Worm (Caenorhabditis elegans) whole organism, early embryonic: ENCODE results near the gene ecps-2.

Experiments
- ceh-36 ChIP-seq: sonication (generic microtip); optimal IDR thresholded peaks from 2 replicates; lab custom pipeline; 2016; ENCODE audit warnings: missing genetic modification characterization, inconsistent platforms, missing compliant biosample characterization
- tbx-11 ChIP-seq: fragments of 200-800 bp; sonication (Bioruptor generic); IDR thresholded peaks from 2 replicates; pipeline ENCODE4 v1.3.6; 2022; ENCODE audit warnings: missing genetic modification characterization, missing compliant biosample characterization
- tbx-37 ChIP-seq: fragments of 200-800 bp; sonication (Bioruptor generic); conservative IDR thresholded peaks from 2 replicates; pipeline ENCODE4 v1.3.6; 2022; ENCODE audit warnings: missing genetic modification reagents, missing genetic modification characterization, missing compliant biosample characterization

DNA sequence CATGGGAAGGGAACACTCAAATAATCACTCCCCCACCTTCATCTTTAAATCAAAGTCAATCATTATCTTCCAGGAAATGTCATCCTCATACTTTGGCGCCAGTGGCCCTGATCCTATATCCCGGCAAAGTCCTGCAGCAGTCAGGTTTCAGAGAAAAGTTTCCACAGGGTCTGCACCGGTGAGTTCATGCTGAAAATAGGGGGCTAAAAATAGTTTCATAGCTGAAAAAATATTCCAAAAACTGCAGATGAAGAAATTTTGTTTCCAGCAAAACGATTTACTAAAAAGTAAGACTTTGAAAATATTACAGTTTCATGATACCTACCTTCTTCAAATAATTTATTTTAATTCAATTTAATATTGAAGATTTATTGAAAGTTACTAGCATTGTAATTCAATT, 45.2 kb downstream of the ecps-2 start, which contains the start of gene ptr-25:
- no peak for TF ChIP-seq tbx-11
- no peak for TF ChIP-seq tbx-37 (GFP tag; lab: Robert Waterston, UW)
- no peak for TF ChIP-seq ceh-36 (tag; lab: Kevin White, UChicago)
